Fruit fly (Drosophila melanogaster) whole organism, prepupa: ENCODE measurements around the gene ApepP.
A peak's percentile ranks its signal among the peaks of the same experiment; 100 is the strongest.

Experiments
- Blimp-1 ChIP-seq: fragments of 200-800 bp; sonication (Bioruptor generic); optimal IDR thresholded peaks from 3 replicates; lab custom pipeline; 2017; ENCODE audit warnings: missing biosample characterization, missing genetic modification characterization, mild to moderate bottlenecking, moderate library complexity, missing genetic modification reagents
- CG10631 ChIP-seq: fragments of 200-800 bp; sonication (Bioruptor generic); optimal IDR thresholded peaks from 2 replicates; lab custom pipeline; 2016; ENCODE audit warnings: missing biosample characterization, missing genetic modification characterization
- CG10669 ChIP-seq: fragments of 200-800 bp; sonication (Bioruptor generic); optimal IDR thresholded peaks from 3 replicates; lab custom pipeline; 2018; ENCODE audit warnings: missing biosample characterization, mild to moderate bottlenecking, missing genetic modification characterization, moderate library complexity
- CG11294 ChIP-seq: fragments of 200-800 bp; sonication (Bioruptor generic); IDR thresholded peaks from 2 replicates; pipeline ENCODE4 v1.3.6; 2022; ENCODE audit warnings: missing biosample characterization, missing genetic modification characterization
- CG11762 ChIP-seq: fragments of 200-800 bp; sonication (Bioruptor generic); optimal IDR thresholded peaks from 3 replicates; lab custom pipeline; 2016; ENCODE audit warnings: missing biosample characterization, missing genetic modification characterization; ENCODE audit not compliant: insufficient read depth
- CG15336 ChIP-seq: fragments of 200-800 bp; sonication (Bioruptor generic); IDR thresholded peaks from 2 replicates; pipeline ENCODE4 v1.3.6; 2022; ENCODE audit warnings: missing biosample characterization, missing genetic modification characterization
- CG1621 ChIP-seq: fragments of 200-800 bp; sonication (Bioruptor generic); optimal IDR thresholded peaks from 3 replicates; lab custom pipeline; 2018; ENCODE audit warnings: missing biosample characterization, mild to moderate bottlenecking, missing genetic modification characterization
- CG16779 ChIP-seq: fragments of 200-800 bp; sonication (Bioruptor generic); optimal IDR thresholded peaks from 3 replicates; lab custom pipeline; 2017; ENCODE audit warnings: missing biosample characterization, mild to moderate bottlenecking, missing genetic modification characterization
- CG31627 ChIP-seq: fragments of 200-800 bp; sonication (Bioruptor generic); optimal IDR thresholded peaks from 3 replicates; lab custom pipeline; 2016; ENCODE audit warnings: missing biosample characterization, missing genetic modification characterization
- CG32006 ChIP-seq: fragments of 200-800 bp; sonication (Bioruptor generic); optimal IDR thresholded peaks from 3 replicates; lab custom pipeline; 2017; ENCODE audit warnings: missing biosample characterization, mild to moderate bottlenecking, missing genetic modification characterization
- CG34406 ChIP-seq: fragments of 200-800 bp; sonication (Bioruptor generic); optimal IDR thresholded peaks from 3 replicates; lab custom pipeline; 2016; ENCODE audit warnings: missing biosample characterization, missing genetic modification characterization
- CG3919 ChIP-seq: fragments of 200-800 bp; sonication (Bioruptor generic); optimal IDR thresholded peaks from 3 replicates; lab custom pipeline; 2016; ENCODE audit warnings: missing biosample characterization, missing genetic modification characterization
- CG6163 ChIP-seq: fragments of 200-800 bp; sonication (Bioruptor generic); IDR thresholded peaks from 3 replicates; pipeline ENCODE4 v1.3.6; 2022; ENCODE audit warnings: missing biosample characterization, missing genetic modification characterization
- CG8632 ChIP-seq: fragments of 200-800 bp; sonication (Bioruptor generic); optimal IDR thresholded peaks from 3 replicates; lab custom pipeline; 2016; ENCODE audit warnings: missing biosample characterization, missing genetic modification characterization
- Eip78C ChIP-seq: fragments of 200-800 bp; sonication (Bioruptor generic); peaks from one replicate; lab custom pipeline; 2016; ENCODE audit warnings: missing biosample characterization, missing genetic modification characterization
- Eip93F ChIP-seq: fragments of 200-800 bp; sonication (Bioruptor generic); optimal IDR thresholded peaks from 2 replicates; lab custom pipeline; 2016; ENCODE audit warnings: missing biosample characterization, mild to moderate bottlenecking, missing genetic modification characterization
- Ets21C ChIP-seq: fragments of 200-800 bp; sonication (Bioruptor generic); optimal IDR thresholded peaks from 3 replicates; lab custom pipeline; 2016; ENCODE audit warnings: missing biosample characterization, missing genetic modification characterization
- Ets96B ChIP-seq: fragments of 200-800 bp; optimal IDR thresholded peaks from 2 replicates; lab custom pipeline; 2019; ENCODE audit warnings: missing biosample characterization, mild to moderate bottlenecking, missing genetic modification characterization, moderate library complexity
- Gug ChIP-seq: fragments of 200-800 bp; sonication (Bioruptor generic); IDR thresholded peaks from 2 replicates; pipeline ENCODE4 v1.3.6; 2022; ENCODE audit warnings: missing biosample characterization, missing genetic modification characterization
- Hr38 ChIP-seq: sonication (Bioruptor generic); optimal IDR thresholded peaks from 2 replicates; lab custom pipeline; 2016; ENCODE audit warnings: missing biosample characterization, missing genetic modification characterization
- Hr4 ChIP-seq: fragments of 200-800 bp; sonication (Bioruptor generic); optimal IDR thresholded peaks from 3 replicates; lab custom pipeline; 2016; ENCODE audit warnings: missing biosample characterization, missing genetic modification characterization
- Lpt ChIP-seq: fragments of 200-800 bp; sonication (Bioruptor generic); optimal IDR thresholded peaks from 3 replicates; lab custom pipeline; 2016; ENCODE audit warnings: missing biosample characterization, missing genetic modification characterization
- Met ChIP-seq: fragments of 200-800 bp; sonication (Bioruptor generic); optimal IDR thresholded peaks from 3 replicates; lab custom pipeline; 2016; ENCODE audit warnings: missing biosample characterization, missing genetic modification characterization
- Smox ChIP-seq: fragments of 200-800 bp; sonication (Bioruptor generic); optimal IDR thresholded peaks from 3 replicates; lab custom pipeline; 2016; ENCODE audit warnings: missing biosample characterization, missing genetic modification characterization
- Sox14 ChIP-seq: fragments of 200-800 bp; sonication (Bioruptor generic); optimal IDR thresholded peaks from 3 replicates; lab custom pipeline; 2016; ENCODE audit warnings: missing biosample characterization, missing genetic modification characterization
- Sox15 ChIP-seq: fragments of 200-800 bp; sonication (Bioruptor generic); optimal IDR thresholded peaks from 3 replicates; lab custom pipeline; 2016; ENCODE audit warnings: missing biosample characterization, missing genetic modification characterization
- achi ChIP-seq: fragments of 200-800 bp; sonication (Bioruptor generic); optimal IDR thresholded peaks from 3 replicates; lab custom pipeline; 2016; ENCODE audit warnings: missing biosample characterization, missing genetic modification characterization
- cyc ChIP-seq: fragments of 200-800 bp; sonication (Bioruptor generic); optimal IDR thresholded peaks from 3 replicates; lab custom pipeline; 2016; ENCODE audit warnings: missing biosample characterization, missing genetic modification characterization
- dac ChIP-seq: fragments of 200-800 bp; sonication (Bioruptor generic); optimal IDR thresholded peaks from 2 replicates; lab custom pipeline; 2017; ENCODE audit warnings: missing biosample characterization, mild to moderate bottlenecking, missing genetic modification characterization
- dsx ChIP-seq: fragments of 200-800 bp; optimal IDR thresholded peaks from 3 replicates; lab custom pipeline; 2019; ENCODE audit warnings: missing biosample characterization, mild to moderate bottlenecking, missing genetic modification characterization, moderate library complexity; ENCODE audit not compliant: poor library complexity, severe bottlenecking
- eg ChIP-seq: fragments of 200-800 bp; sonication (Bioruptor generic); IDR thresholded peaks from 3 replicates; pipeline ENCODE4 v1.3.6; 2022; ENCODE audit warnings: missing biosample characterization, missing genetic modification characterization
- esn ChIP-seq: fragments of 200-800 bp; sonication (Bioruptor generic); optimal IDR thresholded peaks from 2 replicates; lab custom pipeline; 2016; ENCODE audit warnings: missing biosample characterization, mild to moderate bottlenecking, missing genetic modification characterization, moderate library complexity
- fd59A ChIP-seq: fragments of 200-800 bp; sonication (Bioruptor generic); optimal IDR thresholded peaks from 2 replicates; lab custom pipeline; 2017; ENCODE audit warnings: missing biosample characterization, mild to moderate bottlenecking, missing genetic modification characterization, missing genetic modification reagents
- fkh ChIP-seq: fragments of 200-800 bp; sonication (Bioruptor generic); optimal IDR thresholded peaks from 3 replicates; lab custom pipeline; 2017; ENCODE audit warnings: missing biosample characterization, mild to moderate bottlenecking, missing genetic modification characterization, moderate library complexity
- lz ChIP-seq: fragments of 200-800 bp; sonication (Bioruptor generic); optimal IDR thresholded peaks from 3 replicates; lab custom pipeline; 2016; ENCODE audit warnings: missing biosample characterization, missing genetic modification characterization
- net ChIP-seq: fragments of 200-800 bp; sonication (Bioruptor generic); optimal IDR thresholded peaks from 3 replicates; lab custom pipeline; 2016; ENCODE audit warnings: missing biosample characterization, missing genetic modification characterization
- pdm3 ChIP-seq: fragments of 200-800 bp; sonication (Bioruptor generic); optimal IDR thresholded peaks from 3 replicates; lab custom pipeline; 2016; ENCODE audit warnings: missing biosample characterization, missing genetic modification characterization
- salr ChIP-seq, 2 experiments: fragments of 200-800 bp; sonication (Bioruptor generic); optimal IDR thresholded peaks; 3 replicates each; lab custom pipeline; 2016 to 2018; ENCODE audit warnings: missing biosample characterization in 2 of 2, missing genetic modification characterization in 2 of 2, mild to moderate bottlenecking in 1 of 2
- ss ChIP-seq, 2 experiments: fragments of 200-800 bp; sonication (Bioruptor generic); optimal IDR thresholded peaks; 2 replicates in 1 of 2; 3 replicates in 1 of 2; lab custom pipeline; 2017 to 2018; ENCODE audit warnings: mild to moderate bottlenecking in 2 of 2, missing biosample characterization in 2 of 2, missing genetic modification characterization in 2 of 2, moderate library complexity in 1 of 2
- svp ChIP-seq: fragments of 200-800 bp; sonication (Bioruptor generic); peaks from one replicate; lab custom pipeline; 2016; ENCODE audit warnings: missing biosample characterization, missing genetic modification characterization
- topi ChIP-seq: fragments of 200-800 bp; sonication (Bioruptor generic); optimal IDR thresholded peaks from 3 replicates; lab custom pipeline; 2016; ENCODE audit warnings: missing biosample characterization, missing genetic modification characterization
- vri ChIP-seq: fragments of 200-800 bp; sonication (Bioruptor generic); optimal IDR thresholded peaks from 3 replicates; lab custom pipeline; 2016; ENCODE audit warnings: missing biosample characterization, mild to moderate bottlenecking, missing genetic modification characterization

Gene ApepP

DNA sequence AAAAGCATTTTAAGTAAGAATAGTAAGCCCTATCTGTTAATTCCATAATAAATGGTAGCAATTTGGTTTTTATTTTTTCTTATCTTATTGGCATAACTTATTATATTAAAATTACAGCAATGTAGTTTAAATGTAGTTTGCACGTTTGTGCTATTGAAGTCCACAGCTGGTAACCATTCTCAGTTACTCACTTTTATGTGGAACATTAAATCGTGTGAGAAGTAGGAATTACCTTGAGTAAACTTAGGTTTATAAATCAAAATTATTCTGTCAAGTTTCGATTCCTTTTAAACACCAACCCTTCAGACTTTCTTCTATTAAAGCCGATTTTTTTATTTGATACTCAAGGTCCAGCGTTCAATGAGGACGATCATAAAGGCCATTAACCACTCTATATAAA, 20.6 kb downstream of the ApepP start, which contains the start of gene CG42556:
CG42556 (plus strand) TSS at position 301 of the 400 bp plus-strand sequence.
- no peak for TF ChIP-seq CG34406
- no peak for TF ChIP-seq eg
- TF ChIP-seq Met, result no peak
- no peak for TF ChIP-seq dac (GFP tag; lab: Kevin White, UChicago)

DNA sequence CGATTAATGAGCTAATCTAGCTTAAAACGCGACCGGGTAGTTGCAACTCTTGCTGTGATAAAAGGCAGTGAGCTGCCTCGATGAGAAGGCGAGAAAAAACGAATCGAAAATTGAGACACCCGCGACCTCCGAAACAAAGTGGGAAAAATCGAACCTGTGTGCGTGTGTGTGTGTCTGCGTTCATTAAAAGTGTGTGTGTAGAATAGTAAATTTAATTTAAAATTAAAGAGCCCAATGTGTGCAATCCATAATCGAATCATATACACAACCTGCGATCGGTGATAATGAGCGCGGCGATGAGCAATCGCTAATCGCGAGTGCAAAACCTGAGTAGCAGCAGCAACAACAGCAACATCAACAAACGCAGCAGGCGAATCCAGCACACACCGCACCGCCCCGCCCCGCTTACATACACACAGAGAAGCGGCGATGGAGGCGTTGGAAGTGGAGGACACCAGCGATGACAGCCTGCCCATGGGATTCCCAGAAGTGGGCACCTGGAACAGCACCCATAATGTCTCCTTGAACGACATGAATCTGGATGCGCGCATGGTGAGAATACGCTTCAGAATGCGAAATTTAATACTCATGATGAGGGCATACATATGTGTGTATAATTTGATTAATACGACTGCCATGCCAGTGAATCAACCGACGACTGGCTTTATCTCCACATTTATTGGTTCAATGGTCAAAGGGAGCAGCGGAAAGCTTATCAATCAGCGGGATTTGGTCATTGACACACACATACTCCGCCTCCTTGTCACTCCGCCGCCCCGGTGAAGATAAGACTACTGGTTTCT, 21.4 kb downstream of the ApepP start:
- TF ChIP-seq Hr38 (no peak), svp (peak; percentile 99), topi (GFP tag; lab: Kevin White, UChicago) (no peak), CG6163 (GFP tag; lab: Robert Waterston, UW) (0 out of 3 replicates have a peak, but pooled peaks have one; percentile 44), vri (GFP tag; lab: Kevin White, UChicago) (peak; percentile 59), CG10669 (no peak), dsx (GFP tag; lab: Kevin White, UChicago) (peak; percentile 30), CG10631 (no peak), CG16779 (tag; lab: Kevin White, UChicago) (no peak), Sox14 (peak; percentile 2), Blimp-1 (GFP tag; lab: Kevin White, UChicago) (no peak), Eip78C (GFP tag; lab: Kevin White, UChicago) (peak; percentile 67), Met (no peak), ss (GFP tag; optimal IDR thresholded peaks at IDR 0.05; lab: Kevin White, UChicago) (peak in 1 of 2 experiments; percentile 42)

DNA sequence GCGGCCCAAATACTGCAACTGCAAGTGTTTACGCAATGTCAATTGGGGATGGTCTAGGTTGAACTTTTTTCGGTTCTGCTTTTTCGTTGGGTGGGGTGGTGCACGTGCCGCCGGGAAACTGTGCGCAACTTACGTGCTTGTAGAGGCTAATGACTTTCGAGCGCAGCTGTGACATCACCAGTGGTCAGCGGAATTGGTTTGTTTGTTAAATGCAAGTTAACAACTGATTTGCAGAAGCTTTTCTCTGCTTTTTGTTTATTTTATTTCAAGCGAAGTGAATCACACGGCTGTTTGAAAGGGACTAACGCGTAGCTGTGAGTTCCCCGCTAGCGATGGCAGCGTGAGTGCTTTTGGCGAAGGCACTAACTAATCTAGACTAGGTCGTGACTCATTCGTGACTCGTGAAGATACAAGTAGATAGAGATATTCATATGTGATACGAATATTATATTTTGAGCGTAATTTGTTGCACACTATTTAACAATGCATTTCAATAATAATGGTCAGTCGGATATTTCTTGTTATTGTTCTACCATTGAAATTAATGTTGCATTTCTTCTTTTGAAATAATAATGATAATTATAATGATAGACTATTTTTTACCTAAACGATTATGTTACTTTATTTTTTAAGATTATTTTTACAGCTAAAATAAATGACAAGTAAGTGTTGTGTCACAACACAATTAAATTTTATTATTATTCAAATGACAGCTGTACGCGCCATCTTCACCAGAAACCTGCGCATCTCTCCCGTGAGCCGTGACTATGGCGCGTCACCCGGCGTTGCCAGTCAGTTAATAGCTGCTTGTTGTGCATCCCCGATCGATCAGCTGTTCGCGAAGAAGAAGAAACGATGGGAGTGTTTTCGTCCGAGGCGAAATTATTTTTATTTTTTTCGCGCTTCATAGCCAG, 22.3 kb downstream of the ApepP start, which contains the start of the genes osi and tweek:
osi (minus strand) TSS at position 307 of the 914 bp plus-strand sequence.
tweek (plus strand) TSS at position 831 of the 914 bp plus-strand sequence.
- TF ChIP-seq Hr38, result no peak
- peak; percentile 54 for TF ChIP-seq cyc (GFP tag; lab: Kevin White, UChicago)
- peak; percentile 75 for TF ChIP-seq CG10631
- no peak for TF ChIP-seq CG11762
- no peak for TF ChIP-seq CG3919 (GFP tag; lab: Kevin White, UChicago)
- TF ChIP-seq dsx (GFP tag; lab: Kevin White, UChicago), result no peak
- TF ChIP-seq CG16779 (tag; lab: Kevin White, UChicago), result no peak
- no peak for TF ChIP-seq pdm3
- TF ChIP-seq CG15336 (GFP tag; lab: Robert Waterston, UW), result no peak
- no peak for TF ChIP-seq Eip93F (GFP tag; lab: Kevin White, UChicago)
- peak; percentile 42 for TF ChIP-seq Ets21C (GFP tag; lab: Kevin White, UChicago)
- peak; percentile 59 for TF ChIP-seq achi
- TF ChIP-seq lz (GFP tag; lab: Kevin White, UChicago), result peak; percentile 66
- TF ChIP-seq net (GFP tag; lab: Kevin White, UChicago), result no peak
- TF ChIP-seq CG31627, result peak; percentile 72
- peak; percentile 70 for TF ChIP-seq esn (GFP tag; lab: Kevin White, UChicago)
- no peak for TF ChIP-seq salr (GFP tag; optimal IDR thresholded peaks at IDR 0.05; lab: Kevin White, UChicago)
- TF ChIP-seq topi (GFP tag; lab: Kevin White, UChicago), result peak; percentile 58
- TF ChIP-seq CG1621 (tag; lab: Kevin White, UChicago), result no peak
- peak; percentile 37 for TF ChIP-seq Met
- no peak for TF ChIP-seq Gug (GFP tag; lab: Robert Waterston, UW)
- peak; percentile 21 for TF ChIP-seq Ets96B (tag; lab: Kevin White, UChicago)
- TF ChIP-seq CG6163 (GFP tag; lab: Robert Waterston, UW), result peak; percentile 36; the same call in 1 of the 3 replicates
- TF ChIP-seq Eip78C (GFP tag; lab: Kevin White, UChicago), result peak; percentile 84
- TF ChIP-seq CG34406, result peak; percentile 29
- no peak for TF ChIP-seq Blimp-1 (GFP tag; lab: Kevin White, UChicago)
- peak; percentile 31 for TF ChIP-seq CG8632 (GFP tag; lab: Kevin White, UChicago)
- peak; percentile 21 for TF ChIP-seq dac (GFP tag; lab: Kevin White, UChicago)
- TF ChIP-seq Lpt (GFP tag; lab: Kevin White, UChicago), result peak; percentile 24
- TF ChIP-seq CG11294 (GFP tag; lab: Robert Waterston, UW), result no peak
- peak; percentile 31 for TF ChIP-seq Sox15 (GFP tag; lab: Kevin White, UChicago)
- TF ChIP-seq svp, result peak; percentile 75
- peak; percentile 72 for TF ChIP-seq vri (GFP tag; lab: Kevin White, UChicago)
- TF ChIP-seq CG32006 (GFP tag; lab: Kevin White, UChicago), result peak; percentile 75
- no peak for TF ChIP-seq fd59A (GFP tag; lab: Kevin White, UChicago)
- TF ChIP-seq Hr4 (GFP tag; lab: Kevin White, UChicago), result peak; percentile 61
- TF ChIP-seq Smox (GFP tag; lab: Kevin White, UChicago), result no peak
- peak; percentile 4 for TF ChIP-seq fkh (GFP tag; lab: Kevin White, UChicago)
- TF ChIP-seq ss (GFP tag; optimal IDR thresholded peaks at IDR 0.05; lab: Kevin White, UChicago), result no peak
